Fruit fly (Drosophila melanogaster) whole organism, embryonic: ENCODE data around the gene E2f1.

Experiments used
- Adf1 ChIP-seq: fragments of 200-800 bp; sonication (Bioruptor generic); IDR thresholded peaks from 2 replicates; pipeline ENCODE4 v1.3.6; 2022; ENCODE audit warnings: missing biosample characterization, missing genetic modification characterization
- B-H2 ChIP-seq: fragments of 200-800 bp; sonication (Bioruptor generic); optimal IDR thresholded peaks from 2 replicates; lab custom pipeline; 2018; ENCODE audit warnings: missing biosample characterization, mild to moderate bottlenecking, missing genetic modification characterization
- Blimp-1 ChIP-seq: fragments of 200-800 bp; sonication (Bioruptor generic); optimal IDR thresholded peaks from 3 replicates; lab custom pipeline; 2018; ENCODE audit warnings: missing biosample characterization, missing genetic modification characterization, mild to moderate bottlenecking, moderate library complexity, missing genetic modification reagents
- CG10267 ChIP-seq: fragments of 200-800 bp; sonication (Bioruptor generic); optimal IDR thresholded peaks from 2 replicates; lab custom pipeline; 2018; ENCODE audit warnings: missing biosample characterization, mild to moderate bottlenecking, missing genetic modification characterization, moderate library complexity
- CG11093 ChIP-seq: fragments of 200-800 bp; sonication (Bioruptor generic); IDR thresholded peaks from 3 replicates; pipeline ENCODE4 v1.3.6; 2022; ENCODE audit warnings: missing biosample characterization, missing genetic modification characterization
- CG11504 ChIP-seq: fragments of 200-800 bp; sonication (Bioruptor generic); optimal IDR thresholded peaks from 3 replicates; lab custom pipeline; 2019; ENCODE audit warnings: missing biosample characterization, mild to moderate bottlenecking, missing genetic modification characterization, moderate library complexity
- CG11695 ChIP-seq: fragments of 200-800 bp; sonication (Bioruptor generic); IDR thresholded peaks from 3 replicates; pipeline ENCODE4 v1.3.6; 2022; ENCODE audit warnings: missing biosample characterization, missing genetic modification characterization
- CG11723 ChIP-seq: fragments of 200-800 bp; sonication (Bioruptor generic); optimal IDR thresholded peaks from 2 replicates; lab custom pipeline; 2017; ENCODE audit warnings: missing biosample characterization, mild to moderate bottlenecking, missing genetic modification characterization
- CG12299 ChIP-seq: fragments of 200-800 bp; sonication (Bioruptor generic); optimal IDR thresholded peaks from 2 replicates; lab custom pipeline; 2018; ENCODE audit warnings: missing biosample characterization, mild to moderate bottlenecking, missing genetic modification characterization
- CG12942 ChIP-seq: fragments of 200-800 bp; sonication (Bioruptor generic); optimal IDR thresholded peaks from 3 replicates; lab custom pipeline; 2016; ENCODE audit warnings: missing biosample characterization, missing genetic modification characterization
- CG13424 ChIP-seq: fragments of 200-800 bp; sonication (Bioruptor generic); optimal IDR thresholded peaks from 2 replicates; lab custom pipeline; 2019; ENCODE audit warnings: missing biosample characterization, mild to moderate bottlenecking, missing genetic modification characterization, moderate library complexity
- CG15514 ChIP-seq: fragments of 200-800 bp; sonication (Bioruptor generic); optimal IDR thresholded peaks from 3 replicates; lab custom pipeline; 2017; ENCODE audit warnings: missing biosample characterization, missing genetic modification characterization, mild to moderate bottlenecking, moderate library complexity, missing genetic modification reagents
- CG16813 ChIP-seq: fragments of 200-800 bp; sonication (Bioruptor generic); IDR thresholded peaks from 3 replicates; pipeline ENCODE4 v1.3.6; 2022; ENCODE audit warnings: missing biosample characterization, missing genetic modification characterization; ENCODE audit not compliant: partially characterized antibody
- CG1832 ChIP-seq: fragments of 200-800 bp; sonication (Bioruptor generic); optimal IDR thresholded peaks from 2 replicates; lab custom pipeline; 2017; ENCODE audit warnings: missing biosample characterization, mild to moderate bottlenecking, missing genetic modification characterization, inconsistent platforms
- CG2202 ChIP-seq: fragments of 200-800 bp; sonication (Bioruptor generic); optimal IDR thresholded peaks from 2 replicates; lab custom pipeline; 2018; ENCODE audit warnings: missing biosample characterization, mild to moderate bottlenecking, missing genetic modification characterization
- CG31388 ChIP-seq: fragments of 200-800 bp; sonication (Bioruptor generic); optimal IDR thresholded peaks from 2 replicates; lab custom pipeline; 2016; ENCODE audit warnings: missing biosample characterization, missing genetic modification characterization
- CG3163 ChIP-seq: fragments of 200-800 bp; sonication (Bioruptor generic); optimal IDR thresholded peaks from 3 replicates; lab custom pipeline; 2016; ENCODE audit warnings: missing biosample characterization, missing genetic modification characterization
- CG4282 ChIP-seq: fragments of 200-800 bp; sonication (Bioruptor generic); optimal IDR thresholded peaks from 2 replicates; lab custom pipeline; 2016; ENCODE audit warnings: missing biosample characterization, missing genetic modification characterization
- CG4854 ChIP-seq: fragments of 200-800 bp; sonication (Bioruptor generic); optimal IDR thresholded peaks from 2 replicates; lab custom pipeline; 2016; ENCODE audit warnings: missing biosample characterization, missing genetic modification characterization, inconsistent platforms
- CG6654 ChIP-seq: fragments of 200-800 bp; sonication (Bioruptor generic); optimal IDR thresholded peaks from 2 replicates; lab custom pipeline; 2017; ENCODE audit warnings: missing biosample characterization, mild to moderate bottlenecking, missing genetic modification characterization
- CG9727 ChIP-seq: fragments of 200-800 bp; sonication (Bioruptor generic); optimal IDR thresholded peaks from 3 replicates; lab custom pipeline; 2017; ENCODE audit warnings: missing biosample characterization, mild to moderate bottlenecking, missing genetic modification characterization
- Camta ChIP-seq: fragments of 200-800 bp; sonication (Bioruptor generic); optimal IDR thresholded peaks from 2 replicates; lab custom pipeline; 2016; ENCODE audit warnings: missing biosample characterization, missing genetic modification characterization
- CkIIα-i1 ChIP-seq: fragments of 200-800 bp; sonication (Bioruptor generic); IDR thresholded peaks from 2 replicates; pipeline ENCODE4 v1.3.6; 2022; ENCODE audit warnings: missing biosample characterization, missing genetic modification characterization
- D19B ChIP-seq: fragments of 200-800 bp; sonication (Bioruptor generic); optimal IDR thresholded peaks from 2 replicates; lab custom pipeline; 2017; ENCODE audit warnings: missing biosample characterization, mild to moderate bottlenecking, missing genetic modification characterization
- E2f2 ChIP-seq: fragments of 200-800 bp; sonication (Bioruptor generic); IDR thresholded peaks from 2 replicates; pipeline ENCODE4 v1.3.6; 2022; ENCODE audit warnings: missing biosample characterization, missing genetic modification characterization
- MTF-1 ChIP-seq: fragments of 200-800 bp; sonication (Bioruptor generic); optimal IDR thresholded peaks from 2 replicates; lab custom pipeline; 2018; ENCODE audit warnings: missing biosample characterization, mild to moderate bottlenecking, missing genetic modification characterization, borderline replicate concordance
- Med ChIP-seq: fragments of 200-800 bp; sonication (Bioruptor generic); peaks from one replicate; lab custom pipeline; 2016; ENCODE audit warnings: missing biosample characterization, missing genetic modification characterization, mild to moderate bottlenecking, inconsistent platforms, moderate library complexity
- Nf-YA ChIP-seq: fragments of 200-800 bp; sonication (Bioruptor generic); IDR thresholded peaks from 2 replicates; pipeline ENCODE4 v1.3.6; 2022; ENCODE audit warnings: missing biosample characterization, missing genetic modification characterization
- Side ChIP-seq: fragments of 200-800 bp; sonication (Bioruptor generic); optimal IDR thresholded peaks from 2 replicates; lab custom pipeline; 2016; ENCODE audit warnings: missing biosample characterization, missing genetic modification characterization
- Sry-δ ChIP-seq: fragments of 200-800 bp; sonication (Bioruptor generic); optimal IDR thresholded peaks from 2 replicates; lab custom pipeline; 2016; ENCODE audit warnings: missing biosample characterization, missing genetic modification characterization
- TFAM ChIP-seq: fragments of 200-800 bp; sonication (Bioruptor generic); optimal IDR thresholded peaks from 2 replicates; lab custom pipeline; 2017; ENCODE audit warnings: missing biosample characterization, missing genetic modification characterization, inconsistent platforms
- Xbp1 ChIP-seq: fragments of 200-800 bp; sonication (Bioruptor generic); optimal IDR thresholded peaks from 3 replicates; lab custom pipeline; 2016; ENCODE audit warnings: missing biosample characterization, mild to moderate bottlenecking, missing genetic modification characterization
- dmrt11E ChIP-seq: fragments of 200-800 bp; sonication (Bioruptor generic); optimal IDR thresholded peaks from 3 replicates; lab custom pipeline; 2018; ENCODE audit warnings: missing biosample characterization, mild to moderate bottlenecking, missing genetic modification characterization, moderate library complexity
- emc ChIP-seq: fragments of 200-800 bp; sonication (Bioruptor generic); optimal IDR thresholded peaks from 2 replicates; lab custom pipeline; 2016; ENCODE audit warnings: missing biosample characterization, missing genetic modification characterization
- fru ChIP-seq: fragments of >200 bp; optimal IDR thresholded peaks from 2 replicates; lab custom pipeline; 2017
- ftz-f1 ChIP-seq: fragments of 200-800 bp; sonication (Bioruptor generic); optimal IDR thresholded peaks from 2 replicates; lab custom pipeline; 2016; ENCODE audit warnings: missing biosample characterization, missing genetic modification characterization
- grau ChIP-seq: fragments of 200-800 bp; optimal IDR thresholded peaks from 3 replicates; lab custom pipeline; 2019; ENCODE audit warnings: missing biosample characterization, mild to moderate bottlenecking, missing genetic modification characterization, moderate library complexity
- klu ChIP-seq: fragments of 200-800 bp; sonication (Bioruptor generic); IDR thresholded peaks from 2 replicates; pipeline ENCODE4 v1.3.6; 2022; ENCODE audit warnings: missing biosample characterization, missing genetic modification characterization
- lbe ChIP-seq: fragments of 200-800 bp; sonication (Bioruptor generic); optimal IDR thresholded peaks from 2 replicates; lab custom pipeline; 2016; ENCODE audit warnings: missing biosample characterization, mild to moderate bottlenecking, missing genetic modification characterization
- otp ChIP-seq: fragments of 200-800 bp; sonication (Bioruptor generic); IDR thresholded peaks from 3 replicates; pipeline ENCODE4, ENCODE4 v1.3.6; 2022; ENCODE audit warnings: missing biosample characterization, missing genetic modification characterization
- ranshi ChIP-seq: fragments of 200-800 bp; sonication (Bioruptor generic); IDR thresholded peaks from 2 replicates; pipeline ENCODE4 v1.3.6; 2022; ENCODE audit warnings: missing biosample characterization, missing genetic modification characterization
- schlank ChIP-seq: fragments of 200-800 bp; sonication (Bioruptor generic); optimal IDR thresholded peaks from 2 replicates; lab custom pipeline; 2018; ENCODE audit warnings: missing biosample characterization, mild to moderate bottlenecking, missing genetic modification characterization
- scrt ChIP-seq: fragments of 200-800 bp; sonication (Bioruptor generic); optimal IDR thresholded peaks from 2 replicates; lab custom pipeline; 2018; ENCODE audit warnings: missing biosample characterization, mild to moderate bottlenecking, missing genetic modification characterization, moderate library complexity
- stc ChIP-seq: fragments of 200-800 bp; sonication (Bioruptor generic); IDR thresholded peaks from 2 replicates; pipeline ENCODE4 v1.3.6; 2022; ENCODE audit warnings: missing biosample characterization, missing genetic modification characterization
- tap ChIP-seq: fragments of 200-800 bp; optimal IDR thresholded peaks from 3 replicates; lab custom pipeline; 2019; ENCODE audit warnings: missing biosample characterization, mild to moderate bottlenecking, missing genetic modification characterization, moderate library complexity
- tin ChIP-seq: fragments of 200-800 bp; sonication (Bioruptor generic); optimal IDR thresholded peaks from 3 replicates; lab custom pipeline; 2016; ENCODE audit warnings: missing biosample characterization, missing genetic modification characterization
- trem ChIP-seq: fragments of 200-800 bp; optimal IDR thresholded peaks from 3 replicates; lab custom pipeline; 2019; ENCODE audit warnings: missing biosample characterization, mild to moderate bottlenecking, missing genetic modification characterization, moderate library complexity
- unpg ChIP-seq: fragments of 200-800 bp; sonication (Bioruptor generic); optimal IDR thresholded peaks from 3 replicates; lab custom pipeline; 2018; ENCODE audit warnings: missing biosample characterization, mild to moderate bottlenecking, missing genetic modification characterization, moderate library complexity
- vvl ChIP-seq: fragments of 200-800 bp; sonication (Bioruptor generic); IDR thresholded peaks from 2 replicates; pipeline ENCODE4 v1.3.6; 2022; ENCODE audit warnings: missing biosample characterization, missing genetic modification characterization
- wdn ChIP-seq: fragments of 200-800 bp; sonication (Bioruptor generic); IDR thresholded peaks from 2 replicates; pipeline ENCODE4 v1.3.6; 2022; ENCODE audit warnings: missing biosample characterization, missing genetic modification characterization
- zfh1 ChIP-seq: fragments of 200-800 bp; sonication (Bioruptor generic); IDR thresholded peaks from 3 replicates; pipeline ENCODE4 v1.3.6; 2022; ENCODE audit warnings: missing biosample characterization, missing genetic modification characterization

The E2f1 gene

dm6 chr3R:21584296-21584936, 76.3 kb downstream of the E2f1 start (continued):
- TF ChIP-seq CG4854 (no peak), CG10267 (tag; lab: Kevin White, UChicago) (no peak), Adf1 (no peak), CG11093 (no peak), CG12942 (no peak), CG6654 (GFP tag; lab: Kevin White, UChicago) (no peak), grau (tag; lab: Kevin White, UChicago) (no peak), Side (GFP tag; lab: Kevin White, UChicago) (no peak), emc (no peak), Xbp1 (GFP tag; lab: Kevin White, UChicago) (no peak), D19B (GFP tag; lab: Kevin White, UChicago) (no peak), Med (GFP tag; lab: Kevin White, UChicago) (peak; percentile 75), scrt (GFP tag; lab: Kevin White, UChicago) (no peak), dmrt11E (no peak), CG15514 (GFP tag; lab: Kevin White, UChicago) (peak; percentile 8), TFAM (GFP tag; lab: Kevin White, UChicago) (no peak), lbe (GFP tag; lab: Kevin White, UChicago) (no peak), CG11723 (GFP tag; lab: Kevin White, UChicago) (no peak), wdn (GFP tag; lab: Robert Waterston, UW) (0 out of 2 replicates have a peak, but pooled peaks have one; percentile 27), CG4282 (no peak), Camta (GFP tag; lab: Kevin White, UChicago) (no peak), tap (no peak), Blimp-1 (no peak), CG11504 (tag; lab: Kevin White, UChicago) (no peak), schlank (tag; lab: Kevin White, UChicago) (peak; percentile 21), vvl (no peak), CG9727 (GFP tag; lab: Kevin White, UChicago) (no peak), MTF-1 (GFP tag; lab: Kevin White, UChicago) (no peak), stc (GFP tag; lab: Robert Waterston, UW) (no peak), tin (GFP tag; lab: Kevin White, UChicago) (no peak), CG3163 (no peak), CG11695 (no peak), ftz-f1 (GFP tag; lab: Kevin White, UChicago) (no peak), unpg (no peak), Sry-δ (no peak), fru (lab: Kevin White, UChicago) (no peak), otp (no peak), Nf-YA (GFP tag; lab: Robert Waterston, UW) (no peak), ranshi (no peak), zfh1 (no peak), E2f2 (GFP tag; lab: Robert Waterston, UW) (peak; percentile 18; the same call in 1 of the 2 replicates), CG31388 (GFP tag; lab: Kevin White, UChicago) (no peak), klu (GFP tag; lab: Robert Waterston, UW) (no peak), CG13424 (no peak), CG1832 (GFP tag; lab: Kevin White, UChicago) (peak; percentile 45), CkIIα-i1 (GFP tag; lab: Robert Waterston, UW) (no peak), B-H2 (GFP tag; lab: Kevin White, UChicago) (peak; percentile 42), CG2202 (tag; lab: Kevin White, UChicago) (no peak), CG16813 (GFP tag; lab: Robert Waterston, UW) (0 out of 3 replicates have a peak, but pooled peaks have one; percentile 7), trem (no peak), CG12299 (tag; lab: Kevin White, UChicago) (no peak)
